Worm (Caenorhabditis elegans): Measurements from ENCODE around the gene clec-264.

ce11 chrV:20879069-20879667 is 28.7 kb upstream of the clec-264 start, which contains the start of gene unc-80:
- TF ChIP-seq elt-3 (tag; optimal IDR thresholded peaks at IDR 0.05), result no peak
- TF ChIP-seq snpc-4 (tag; optimal IDR thresholded peaks at IDR 0.05), result no peak
- TF ChIP-seq nhr-237 (tag; optimal IDR thresholded peaks at IDR 0.05), result no peak
- no peak for TF ChIP-seq lin-13 (tag; optimal IDR thresholded peaks at IDR 0.05)
- TF ChIP-seq ham-2 (GFP tag; optimal IDR thresholded peaks at IDR 0.05), result no peak
- TF ChIP-seq pha-4 (tag; optimal IDR thresholded peaks at IDR 0.05), result no peak
- peak; percentile 84 for TF ChIP-seq ces-1 (GFP tag; optimal IDR thresholded peaks at IDR 0.05)
- TF ChIP-seq elt-1 (tag; optimal IDR thresholded peaks at IDR 0.05; ENCODE audit: borderline replicate concordance, insufficient read depth), result no peak
